Worm (Caenorhabditis elegans) whole organism, L1 larva: ENCODE results near the gene F07C3.3.
A peak's percentile ranks its signal among the peaks of the same experiment; 100 is the strongest.

Source experiments
- C34B4.2 ChIP-seq: sonication (generic microtip); optimal IDR thresholded peaks from 2 replicates; lab custom pipeline; 2017; ENCODE audit warnings: mild to moderate bottlenecking, missing genetic modification characterization, missing compliant biosample characterization
- Y116A8C.19 ChIP-seq: sonication (generic microtip); optimal IDR thresholded peaks from 2 replicates; lab custom pipeline; 2016; ENCODE audit warnings: missing compliant biosample characterization, missing genetic modification characterization, borderline replicate concordance
- ceh-8 ChIP-seq: fragments of 200-800 bp; sonication (Bioruptor generic); optimal IDR thresholded peaks from 2 replicates; lab custom pipeline; 2018; ENCODE audit warnings: mild to moderate bottlenecking, missing genetic modification characterization, moderate library complexity, missing compliant biosample characterization
- ceh-88 ChIP-seq: fragments of 200-800 bp; sonication (Bioruptor generic); IDR thresholded peaks from 2 replicates; pipeline ENCODE4 v1.3.6; 2022; ENCODE audit warnings: missing genetic modification characterization, missing compliant biosample characterization
- ceh-90 ChIP-seq: sonication (generic microtip); optimal IDR thresholded peaks from 2 replicates; lab custom pipeline; 2016; ENCODE audit warnings: missing genetic modification characterization, missing compliant biosample characterization
- dpl-1 ChIP-seq, 3 experiments: fragments of 150-350 bp in 2 of 3; sonication (generic microtip) in 1 of 3; optimal IDR thresholded peaks; 2 replicates each; lab custom pipeline; 2014 to 2017; ENCODE audit warnings: missing biosample characterization in 3 of 3, missing genetic modification characterization in 3 of 3, missing genetic modification reagents in 3 of 3
- efl-1 ChIP-seq, 4 experiments: fragments of 150-350 bp; optimal IDR thresholded peaks in 3 of 4; peaks in 1 of 4; 1 replicate in 1 of 4; 2 replicates in 3 of 4; lab custom pipeline; 2014; ENCODE audit warnings: missing biosample characterization in 2 of 4, missing genetic modification characterization in 2 of 4, missing genetic modification reagents in 2 of 4
- efl-3 ChIP-seq: fragments of 200-800 bp; sonication (Bioruptor generic); optimal IDR thresholded peaks from 2 replicates; lab custom pipeline; 2018; ENCODE audit warnings: mild to moderate bottlenecking, missing genetic modification characterization, missing compliant biosample characterization
- egl-13 ChIP-seq: sonication (generic microtip); optimal IDR thresholded peaks from 2 replicates; lab custom pipeline; 2016; ENCODE audit warnings: missing genotype, missing genetic modification reagents, missing genetic modification characterization, missing compliant biosample characterization
- egl-27 ChIP-seq, 2 experiments: fragments of 150-350 bp in 1 of 2; sonication (generic microtip); optimal IDR thresholded peaks; 3 replicates each; lab custom pipeline; 2017 to 2018; ENCODE audit warnings: missing biosample characterization in 2 of 2, missing genetic modification characterization in 2 of 2, missing genetic modification reagents in 2 of 2
- elt-2 ChIP-seq: sonication (generic microtip); optimal IDR thresholded peaks from 2 replicates; lab custom pipeline; 2016; ENCODE audit warnings: missing genetic modification characterization, mild to moderate bottlenecking, inconsistent platforms, missing compliant biosample characterization, missing genetic modification reagents
- elt-3 ChIP-seq, 6 experiments: fragments of 150-350 bp in 1 of 6; sonication (generic microtip); optimal IDR thresholded peaks; 2 replicates each; lab custom pipeline; 2017 to 2018; ENCODE audit warnings: missing biosample characterization in 6 of 6, missing genetic modification characterization in 6 of 6, inconsistent platforms in 1 of 6
- fos-1 ChIP-seq: fragments of 150-350 bp; optimal IDR thresholded peaks from 2 replicates; lab custom pipeline; 2014; ENCODE audit warnings: missing biosample characterization, missing genetic modification characterization
- grh-1 ChIP-seq: fragments of 200-800 bp; sonication (Bioruptor generic); IDR thresholded peaks from 2 replicates; pipeline ENCODE4 v1.3.6; 2022; ENCODE audit warnings: missing genetic modification reagents, missing genetic modification characterization, missing compliant biosample characterization
- isw-1 ChIP-seq: fragments of 200-800 bp; sonication (Bioruptor generic); IDR thresholded peaks from 2 replicates; pipeline ENCODE4 v1.3.6; 2022; ENCODE audit warnings: missing genetic modification characterization, missing compliant biosample characterization
- lin-13 ChIP-seq: fragments of 150-350 bp; optimal IDR thresholded peaks from 2 replicates; lab custom pipeline; 2014; ENCODE audit warnings: missing biosample characterization, missing genetic modification reagents, missing genetic modification characterization
- lin-14 ChIP-seq: fragments of 200-800 bp; sonication (Bioruptor generic); optimal IDR thresholded peaks from 2 replicates; lab custom pipeline; 2018; ENCODE audit warnings: mild to moderate bottlenecking, missing genetic modification characterization, moderate library complexity, missing compliant biosample characterization
- lin-35 ChIP-seq, 2 experiments: fragments of 150-350 bp; optimal IDR thresholded peaks; 2 replicates each; lab custom pipeline; 2014; ENCODE audit warnings: missing biosample characterization in 2 of 2, missing genetic modification characterization in 2 of 2, missing genetic modification reagents in 2 of 2
- lin-39 ChIP-seq: fragments of 150-350 bp; optimal IDR thresholded peaks from 2 replicates; lab custom pipeline; 2014; ENCODE audit warnings: missing biosample characterization, missing genetic modification reagents, missing genetic modification characterization
- lsy-2 ChIP-seq, 2 experiments: fragments of 150-350 bp; optimal IDR thresholded peaks; 2 replicates each; lab custom pipeline; 2014; ENCODE audit warnings: missing biosample characterization in 2 of 2, missing genetic modification characterization in 2 of 2
- mab-9 ChIP-seq: fragments of 200-800 bp; sonication (Bioruptor generic); IDR thresholded peaks from 2 replicates; pipeline ENCODE4 v1.3.6; 2022; ENCODE audit warnings: missing genetic modification reagents, missing genetic modification characterization, missing compliant biosample characterization
- nhr-20 ChIP-seq: sonication (generic microtip); optimal IDR thresholded peaks from 2 replicates; lab custom pipeline; 2016; ENCODE audit warnings: mild to moderate bottlenecking, missing genetic modification characterization, missing compliant biosample characterization
- nhr-237 ChIP-seq: fragments of 150-350 bp; optimal IDR thresholded peaks from 2 replicates; lab custom pipeline; 2014; ENCODE audit warnings: missing biosample characterization, missing genetic modification characterization
- nhr-47 ChIP-seq: sonication (generic microtip); optimal IDR thresholded peaks from 2 replicates; lab custom pipeline; 2016; ENCODE audit warnings: mild to moderate bottlenecking, missing genetic modification characterization, moderate library complexity, missing compliant biosample characterization
- nhr-76 ChIP-seq: sonication (generic microtip); optimal IDR thresholded peaks from 2 replicates; lab custom pipeline; 2017; ENCODE audit warnings: missing biosample characterization, missing genetic modification characterization
- nhr-85 ChIP-seq: sonication (generic microtip); peaks from one replicate; lab custom pipeline; 2016; ENCODE audit warnings: missing genetic modification characterization, inconsistent platforms, missing compliant biosample characterization
- pax-3 ChIP-seq: fragments of 200-800 bp; sonication (Bioruptor generic); optimal IDR thresholded peaks from 2 replicates; lab custom pipeline; 2018; ENCODE audit warnings: mild to moderate bottlenecking, missing genetic modification characterization, moderate library complexity, missing compliant biosample characterization
- skn-1 ChIP-seq: fragments of 150-350 bp; optimal IDR thresholded peaks from 2 replicates; lab custom pipeline; 2014; ENCODE audit warnings: missing biosample characterization, missing genetic modification characterization
- sox-4 ChIP-seq: sonication (generic microtip); optimal IDR thresholded peaks from 2 replicates; lab custom pipeline; 2016; ENCODE audit warnings: missing genetic modification characterization, missing compliant biosample characterization
- sptf-1 ChIP-seq: fragments of 150-350 bp; optimal IDR thresholded peaks from 2 replicates; lab custom pipeline; 2014; ENCODE audit warnings: missing biosample characterization, missing genetic modification characterization
- sup-37 ChIP-seq: fragments of 200-800 bp; sonication (Bioruptor generic); optimal IDR thresholded peaks from 2 replicates; lab custom pipeline; 2018; ENCODE audit warnings: mild to moderate bottlenecking, missing genetic modification characterization, missing compliant biosample characterization
- swsn-7 ChIP-seq: sonication (generic microtip); optimal IDR thresholded peaks from 2 replicates; lab custom pipeline; 2016; ENCODE audit warnings: missing genetic modification characterization, missing compliant biosample characterization
- unc-130 ChIP-seq: fragments of 150-350 bp; optimal IDR thresholded peaks from 2 replicates; lab custom pipeline; 2017; ENCODE audit warnings: missing biosample characterization, missing genetic modification characterization, inconsistent platforms
- unc-30 ChIP-seq: sonication (generic microtip); optimal IDR thresholded peaks from 2 replicates; lab custom pipeline; 2017; ENCODE audit warnings: missing biosample characterization, missing genetic modification characterization
- unc-86 ChIP-seq: sonication (generic microtip); optimal IDR thresholded peaks from 2 replicates; lab custom pipeline; 2016; ENCODE audit warnings: missing genetic modification characterization, missing compliant biosample characterization
- unc-98 ChIP-seq: fragments of 200-800 bp; sonication (Bioruptor generic); IDR thresholded peaks from 2 replicates; pipeline ENCODE4 v1.3.6; 2022; ENCODE audit warnings: missing genetic modification characterization, missing compliant biosample characterization
- vab-15 ChIP-seq: sonication (generic microtip); optimal IDR thresholded peaks from 2 replicates; lab custom pipeline; 2017; ENCODE audit warnings: missing genotype, mild to moderate bottlenecking, missing genetic modification characterization, missing compliant biosample characterization
- xbp-1 ChIP-seq: sonication (generic microtip); optimal IDR thresholded peaks from 2 replicates; lab custom pipeline; 2016; ENCODE audit warnings: missing genetic modification characterization, missing compliant biosample characterization
- zag-1 ChIP-seq: fragments of 150-350 bp; optimal IDR thresholded peaks from 2 replicates; lab custom pipeline; 2014; ENCODE audit warnings: missing biosample characterization, missing genetic modification characterization
- zip-4 ChIP-seq: fragments of 200-800 bp; sonication (Bioruptor generic); optimal IDR thresholded peaks from 2 replicates; lab custom pipeline; 2018; ENCODE audit warnings: mild to moderate bottlenecking, missing genetic modification characterization, moderate library complexity, missing compliant biosample characterization

Gene F07C3.3

ce11 chrV:9257467-9257866 lies 25.3 kb upstream of the F07C3.3 start, which contains the start of gene F07C3.16:
TSS of gene F07C3.16 (minus strand) at chrV:9257567.
- TF ChIP-seq egl-13, result no peak
- TF ChIP-seq fos-1 (tag; lab: Kevin White, UChicago), result no peak
- TF ChIP-seq unc-98 (GFP tag; lab: Robert Waterston, UW), result no peak
- TF ChIP-seq isw-1 (GFP tag; lab: Robert Waterston, UW), result no peak
- TF ChIP-seq Y116A8C.19 (tag; lab: Kevin White, UChicago), result no peak
- no peak for TF ChIP-seq unc-86
- TF ChIP-seq nhr-76 (tag; lab: Kevin White, UChicago), result no peak
- no peak for TF ChIP-seq ceh-8 (GFP tag; lab: Kevin White, UChicago)
- no peak for TF ChIP-seq pax-3 (tag; lab: Kevin White, UChicago)
- TF ChIP-seq elt-3 (tag; optimal IDR thresholded peaks at IDR 0.05; lab: Kevin White, UChicago), result no peak

ce11 chrV:9255480-9255879 lies 23.3 kb upstream of the F07C3.3 start:
- TF ChIP-seq unc-130 (tag; lab: Kevin White, UChicago) (no peak), lin-14 (GFP tag; lab: Kevin White, UChicago) (peak; percentile 37), nhr-237 (no peak), nhr-20 (tag; lab: Kevin White, UChicago) (peak; percentile 36), elt-2 (tag; lab: Kevin White, UChicago) (peak; percentile 72), ceh-90 (tag; lab: Kevin White, UChicago) (no peak), efl-1 (optimal IDR thresholded peaks at IDR 0.05; lab: Kevin White, UChicago) (no peak), efl-1 (GFP tag; optimal IDR thresholded peaks at IDR 0.05 in 1 of 2; lab: Kevin White, UChicago) (peak in 1 of 2 experiments; percentile 81), lin-35 (GFP tag; optimal IDR thresholded peaks at IDR 0.05; lab: Kevin White, UChicago) (peak in 1 of 2 experiments; percentile 16), efl-3 (GFP tag; lab: Kevin White, UChicago) (no peak)

- TF ChIP-seq elt-2 (tag; lab: Kevin White, UChicago) (peak; percentile 77), efl-1 (optimal IDR thresholded peaks at IDR 0.05; lab: Kevin White, UChicago) (no peak), efl-1 (GFP tag; optimal IDR thresholded peaks at IDR 0.05 in 1 of 2; lab: Kevin White, UChicago) (peak in 1 of 2 experiments; percentile 23), unc-86 (no peak)
Observed at ce11 chrV:9254012-9254696, 22.0 kb upstream of the F07C3.3 start, which contains the start of gene F07C3.9. TSS of gene F07C3.9 (minus strand) at chrV:9254646.

- no peak for TF ChIP-seq grh-1 (GFP tag; lab: Robert Waterston, UW)
- no peak for TF ChIP-seq mab-9 (GFP tag; lab: Robert Waterston, UW)
- no peak for TF ChIP-seq sox-4 (tag; lab: Kevin White, UChicago)
- no peak for TF ChIP-seq egl-13
- no peak for TF ChIP-seq lin-13 (GFP tag; lab: Kevin White, UChicago)
- no peak for TF ChIP-seq unc-98 (GFP tag; lab: Robert Waterston, UW)
- TF ChIP-seq swsn-7 (tag; lab: Kevin White, UChicago), result no peak
- TF ChIP-seq unc-86, result no peak
- TF ChIP-seq sup-37 (GFP tag; lab: Kevin White, UChicago), result no peak
- no peak for TF ChIP-seq Y116A8C.19 (tag; lab: Kevin White, UChicago)
- TF ChIP-seq unc-30 (tag; lab: Kevin White, UChicago), result no peak
- no peak for TF ChIP-seq ceh-88 (GFP tag; lab: Robert Waterston, UW)
- no peak for TF ChIP-seq lin-39 (tag; lab: Kevin White, UChicago)
- TF ChIP-seq nhr-85, result no peak
- TF ChIP-seq egl-27 (tag; optimal IDR thresholded peaks at IDR 0.05; lab: Kevin White, UChicago), result no peak
Observed at ce11 chrV:9249932-9250331, 17.7 kb upstream of the F07C3.3 start, which contains the start of gene ptd-2. TSS of gene ptd-2 (plus strand) at chrV:9250232.

ce11 chrV:9249206-9249605 lies 17.0 kb upstream of the F07C3.3 start, which contains the start of gene str-94:
TSS of gene str-94 (minus strand) at chrV:9249306.
- TF ChIP-seq efl-3 (GFP tag; lab: Kevin White, UChicago) (no peak), zag-1 (tag; lab: Kevin White, UChicago) (no peak), lin-39 (tag; lab: Kevin White, UChicago) (no peak), xbp-1 (tag; lab: Kevin White, UChicago) (no peak), unc-130 (tag; lab: Kevin White, UChicago) (no peak), lsy-2 (tag; optimal IDR thresholded peaks at IDR 0.05; lab: Kevin White, UChicago) (no peak), sptf-1 (tag; lab: Kevin White, UChicago) (no peak), C34B4.2 (no peak), lin-35 (GFP tag; optimal IDR thresholded peaks at IDR 0.05; lab: Kevin White, UChicago) (no peak), zip-4 (GFP tag; lab: Kevin White, UChicago) (no peak), vab-15 (tag; lab: Kevin White, UChicago) (no peak), nhr-47 (tag; lab: Kevin White, UChicago) (no peak), dpl-1 (GFP tag; optimal IDR thresholded peaks at IDR 0.05; lab: Kevin White, UChicago) (no peak), skn-1 (tag; lab: Kevin White, UChicago) (no peak)
